Worm (Caenorhabditis elegans) whole organism, midembryonic: ENCODE data around the gene ndab-1.

Experiments
- T22C8.4 ChIP-seq: fragments of 200-800 bp; sonication (Bioruptor generic); IDR thresholded peaks from 2 replicates; pipeline ENCODE4 v1.3.6; 2022; ENCODE audit warnings: missing genetic modification characterization, missing compliant biosample characterization
- cog-1 ChIP-seq: sonication (generic microtip); optimal IDR thresholded peaks from 2 replicates; lab custom pipeline; 2016; ENCODE audit warnings: missing genetic modification characterization, missing compliant biosample characterization
- flt-1 ChIP-seq: fragments of 200-800 bp; sonication (Bioruptor generic); IDR thresholded peaks from 2 replicates; pipeline ENCODE4 v1.3.6; 2022; ENCODE audit warnings: missing genetic modification characterization, missing compliant biosample characterization
- klf-2 ChIP-seq: fragments of 200-800 bp; sonication (Bioruptor generic); conservative IDR thresholded peaks from 2 replicates; pipeline ENCODE4 v1.3.6; 2022; ENCODE audit warnings: missing genetic modification reagents, missing genetic modification characterization, missing compliant biosample characterization
- med-1 ChIP-seq: sonication (generic microtip); optimal IDR thresholded peaks from 2 replicates; lab custom pipeline; 2017; ENCODE audit warnings: missing genetic modification characterization, mild to moderate bottlenecking, missing compliant biosample characterization, antibody characterized with exemption, missing genetic modification reagents; ENCODE audit not compliant: insufficient read depth
- ref-1 ChIP-seq: fragments of 200-800 bp; sonication (Bioruptor generic); conservative IDR thresholded peaks from 2 replicates; pipeline ENCODE4 v1.3.6; 2022; ENCODE audit warnings: missing genetic modification reagents, missing genetic modification characterization, missing compliant biosample characterization
- tab-1 ChIP-seq: fragments of 200-800 bp; sonication (Bioruptor generic); IDR thresholded peaks from 2 replicates; pipeline ENCODE4 v1.3.6; 2022; ENCODE audit warnings: missing genetic modification characterization, missing compliant biosample characterization
- ztf-23 ChIP-seq: fragments of 200-800 bp; sonication (Bioruptor generic); IDR thresholded peaks from 2 replicates; pipeline ENCODE4 v1.3.6; 2022; ENCODE audit warnings: missing genetic modification reagents, missing genetic modification characterization, missing compliant biosample characterization
- ztf-29 ChIP-seq: fragments of 200-800 bp; sonication (Bioruptor generic); IDR thresholded peaks from 2 replicates; pipeline ENCODE4 v1.3.6; 2022; ENCODE audit warnings: missing genetic modification reagents, missing genetic modification characterization, missing compliant biosample characterization

DNA sequence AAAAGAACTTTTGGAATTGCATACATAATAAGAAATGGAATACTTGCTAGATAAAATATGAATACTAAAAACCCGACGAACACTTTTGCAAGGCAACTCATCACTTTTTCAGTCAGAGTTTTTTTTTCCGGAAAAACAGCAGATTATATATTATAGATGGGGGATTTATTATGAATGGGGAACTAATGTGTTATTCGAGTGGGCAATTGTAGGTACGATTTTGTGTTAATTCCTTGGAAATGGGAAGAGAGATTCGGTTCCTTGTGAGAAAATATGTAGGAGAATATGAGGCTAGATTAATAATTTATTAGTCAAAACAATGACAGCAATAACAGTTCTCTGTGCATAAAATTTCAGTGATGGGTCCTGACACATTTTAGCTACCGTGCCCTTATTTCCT is 24.2 kb downstream of the ndab-1 start, which contains the start of gene faah-5:
- no peak for TF ChIP-seq tab-1 (GFP tag; lab: Robert Waterston, UW)
- no peak for TF ChIP-seq flt-1
- TF ChIP-seq ref-1 (GFP tag; lab: Robert Waterston, UW), result no peak
- TF ChIP-seq klf-2 (GFP tag; lab: Robert Waterston, UW), result no peak
- TF ChIP-seq cog-1 (tag; lab: Kevin White, UChicago), result no peak
- no peak for TF ChIP-seq ztf-29 (GFP tag; lab: Robert Waterston, UW)
- TF ChIP-seq med-1 (GFP tag; lab: Kevin White, UChicago), result no peak
- TF ChIP-seq ztf-23, result no peak
- TF ChIP-seq T22C8.4 (GFP tag; lab: Robert Waterston, UW), result no peak
